Fruit fly (Drosophila melanogaster): Measurements from ENCODE around the gene GCS1.
A peak's percentile ranks its signal among the peaks of the same experiment; 100 is the strongest.

The GCS1 gene

dm6 chrX:11369374-11369773 lies 21.6 kb upstream of the GCS1 start, which contains the start of gene dlg1 (continued):
- TF ChIP-seq HLH4C (GFP tag; IDR thresholded peaks at IDR 0.05; ENCODE audit: partially characterized antibody) (peak; percentile 75), CG7963 (GFP tag; IDR thresholded peaks at IDR 0.05; ENCODE audit: partially characterized antibody) (0 out of 3 replicates have a peak, but pooled peaks have one; percentile 6), mld (GFP tag; IDR thresholded peaks at IDR 0.05; ENCODE audit: partially characterized antibody) (peak; percentile 50; the same call in 1 of the 3 replicates), run (tag; optimal IDR thresholded peaks at IDR 0.05) (no peak), CG32767 (GFP tag; IDR thresholded peaks at IDR 0.05) (no peak), zen (tag; optimal IDR thresholded peaks at IDR 0.05) (peak; percentile 11), shn (GFP tag; optimal IDR thresholded peaks at IDR 0.05) (no peak), Doc2 (GFP tag; IDR thresholded peaks at IDR 0.05) (no peak), chm (GFP tag; IDR thresholded peaks at IDR 0.05) (no peak), Lpt (GFP tag; optimal IDR thresholded peaks at IDR 0.05) (no peak), CG2712 (tag; optimal IDR thresholded peaks at IDR 0.05) (peak; percentile 10), so (GFP tag; IDR thresholded peaks at IDR 0.05) (no peak), Dref (GFP tag; IDR thresholded peaks at IDR 0.05) (peak; percentile 56), ap (GFP tag; IDR thresholded peaks at IDR 0.05) (no peak), kah (GFP tag; optimal IDR thresholded peaks at IDR 0.05) (no peak), jumu (GFP tag; optimal IDR thresholded peaks at IDR 0.05) (no peak), peb (GFP tag; IDR thresholded peaks at IDR 0.05) (no peak), ewg (GFP tag; optimal IDR thresholded peaks at IDR 0.05) (no peak), Dfd (GFP tag; optimal IDR thresholded peaks at IDR 0.05) (no peak), CG10321 (GFP tag; IDR thresholded peaks at IDR 0.05) (no peak), Sox100B (GFP tag; optimal IDR thresholded peaks at IDR 0.05) (no peak), TFAM (GFP tag; optimal IDR thresholded peaks at IDR 0.05) (no peak), BEAF-32 (GFP tag; optimal IDR thresholded peaks at IDR 0.05) (peak; percentile 69), CG33557 (GFP tag; optimal IDR thresholded peaks at IDR 0.05) (no peak), CG12659 (GFP tag; optimal IDR thresholded peaks at IDR 0.05) (peak; percentile 25), grau (tag; optimal IDR thresholded peaks at IDR 0.05) (no peak), CG9932 (GFP tag; IDR thresholded peaks at IDR 0.05) (no peak), yki (optimal IDR thresholded peaks at IDR 0.05) (no peak), fd102C (GFP tag; optimal IDR thresholded peaks at IDR 0.05) (no peak), Nf-YB (GFP tag; optimal IDR thresholded peaks at IDR 0.05) (no peak), ham (GFP tag; IDR thresholded peaks at IDR 0.05) (no peak), da (GFP tag; optimal IDR thresholded peaks at IDR 0.05) (no peak), HLHmδ (GFP tag; optimal IDR thresholded peaks at IDR 0.05) (no peak), CG34422 (GFP tag; IDR thresholded peaks at IDR 0.05) (no peak), CG17829 (tag; optimal IDR thresholded peaks at IDR 0.05) (no peak), CG11085 (GFP tag; IDR thresholded peaks at IDR 0.05) (no peak), tup (GFP tag; optimal IDR thresholded peaks at IDR 0.05) (no peak), CG10274 (GFP tag; optimal IDR thresholded peaks at IDR 0.05) (no peak), gem (tag; optimal IDR thresholded peaks at IDR 0.05) (no peak), trh (GFP tag; optimal IDR thresholded peaks at IDR 0.05) (no peak), Jarid2 (GFP tag; optimal IDR thresholded peaks at IDR 0.05) (no peak), CG11504 (tag; optimal IDR thresholded peaks at IDR 0.05) (no peak), CG7987 (GFP tag; optimal IDR thresholded peaks at IDR 0.05) (no peak), Dll (GFP tag; IDR thresholded peaks at IDR 0.05; ENCODE audit: partially characterized antibody) (peak; percentile 82), pita (GFP tag; optimal IDR thresholded peaks at IDR 0.05) (no peak), CG13287 (GFP tag; IDR thresholded peaks at IDR 0.05; ENCODE audit: partially characterized antibody) (peak; percentile 78), NK7.1 (GFP tag; optimal IDR thresholded peaks at IDR 0.05) (no peak), unc-4 (GFP tag; IDR thresholded peaks at IDR 0.05; ENCODE audit: partially characterized antibody) (peak; percentile 70), Nf-YC (tag; optimal IDR thresholded peaks at IDR 0.05) (peak; percentile 57), CG14860 (GFP tag; IDR thresholded peaks at IDR 0.05; ENCODE audit: partially characterized antibody) (peak; percentile 65; the same call in 1 of the 3 replicates), MESR4 (GFP tag; optimal IDR thresholded peaks at IDR 0.05) (no peak)
